Worm (Caenorhabditis elegans) whole organism, L3 larva: ENCODE results near the gene H03A11.13.
A peak's percentile ranks its signal among the peaks of the same experiment; 100 is the strongest.

Experiments
- R02D3.7 ChIP-seq: fragments of 150-350 bp; optimal IDR thresholded peaks from 2 replicates; lab custom pipeline; 2014; ENCODE audit warnings: missing biosample characterization, missing genetic modification characterization
- ZK546.5 ChIP-seq: sonication (generic microtip); optimal IDR thresholded peaks from 2 replicates; lab custom pipeline; 2017; ENCODE audit warnings: missing biosample characterization, missing genetic modification characterization
- aly-2 ChIP-seq: fragments of 150-350 bp; optimal IDR thresholded peaks from 2 replicates; lab custom pipeline; 2014; ENCODE audit warnings: missing biosample characterization, missing genetic modification characterization
- ceh-16 ChIP-seq: sonication (generic microtip); optimal IDR thresholded peaks from 2 replicates; lab custom pipeline; 2017; ENCODE audit warnings: missing biosample characterization, missing genetic modification characterization
- ceh-28 ChIP-seq: fragments of 150-350 bp; optimal IDR thresholded peaks from 2 replicates; lab custom pipeline; 2014; ENCODE audit warnings: missing biosample characterization, missing genetic modification reagents, missing genetic modification characterization
- ceh-82 ChIP-seq: fragments of 150-350 bp; optimal IDR thresholded peaks from 2 replicates; lab custom pipeline; 2014; ENCODE audit warnings: missing biosample characterization, missing genetic modification characterization
- ceh-9 ChIP-seq: sonication (generic microtip); optimal IDR thresholded peaks from 2 replicates; lab custom pipeline; 2018; ENCODE audit warnings: missing biosample characterization, missing genetic modification characterization
- daf-12 ChIP-seq: fragments of 150-350 bp; optimal IDR thresholded peaks from 2 replicates; lab custom pipeline; 2014; ENCODE audit warnings: missing biosample characterization, missing genetic modification reagents, missing genetic modification characterization
- egl-27 ChIP-seq: sonication (generic microtip); optimal IDR thresholded peaks from 4 replicates; lab custom pipeline; 2017; ENCODE audit warnings: missing biosample characterization, missing genetic modification reagents, missing genetic modification characterization
- egl-5 ChIP-seq: fragments of 150-350 bp; optimal IDR thresholded peaks from 2 replicates; lab custom pipeline; 2017; ENCODE audit warnings: missing biosample characterization, missing genetic modification reagents, missing genetic modification characterization, inconsistent platforms
- elt-1 ChIP-seq: fragments of 150-350 bp; optimal IDR thresholded peaks from 2 replicates; lab custom pipeline; 2014; ENCODE audit warnings: missing biosample characterization, missing genetic modification characterization
- elt-3 ChIP-seq, 3 experiments: fragments of 150-350 bp in 1 of 3; sonication (generic microtip) in 2 of 3; optimal IDR thresholded peaks; 2 replicates in 2 of 3; 4 replicates in 1 of 3; lab custom pipeline; 2014 to 2017; ENCODE audit warnings: missing biosample characterization in 3 of 3, missing genetic modification characterization in 3 of 3
- eor-1 ChIP-seq, 2 experiments: fragments of 150-350 bp; optimal IDR thresholded peaks; 2 replicates each; lab custom pipeline; 2014 to 2018; ENCODE audit warnings: missing biosample characterization in 2 of 2, missing genetic modification characterization in 2 of 2
- fkh-10 ChIP-seq: sonication (generic microtip); optimal IDR thresholded peaks from 2 replicates; lab custom pipeline; 2017; ENCODE audit warnings: missing biosample characterization, missing genetic modification reagents, missing genetic modification characterization
- fkh-2 ChIP-seq: fragments of 150-350 bp; optimal IDR thresholded peaks from 2 replicates; lab custom pipeline; 2014; ENCODE audit warnings: missing biosample characterization, missing genetic modification reagents, missing genetic modification characterization
- fos-1 ChIP-seq: fragments of 150-350 bp; optimal IDR thresholded peaks from 2 replicates; lab custom pipeline; 2014; ENCODE audit warnings: missing biosample characterization, missing genetic modification characterization
- hmg-11 ChIP-seq: sonication (generic microtip); optimal IDR thresholded peaks from 2 replicates; lab custom pipeline; 2016; ENCODE audit warnings: missing genetic modification characterization, missing compliant biosample characterization
- jun-1 ChIP-seq: fragments of 150-350 bp; optimal IDR thresholded peaks from 2 replicates; lab custom pipeline; 2014; ENCODE audit warnings: missing biosample characterization, missing genetic modification reagents, missing genetic modification characterization
- lin-15B ChIP-seq: fragments of 150-350 bp; optimal IDR thresholded peaks from 2 replicates; lab custom pipeline; 2014; ENCODE audit warnings: missing biosample characterization, missing genetic modification characterization
- lin-39 ChIP-seq: fragments of 150-350 bp; optimal IDR thresholded peaks from 2 replicates; lab custom pipeline; 2018; ENCODE audit warnings: missing biosample characterization, missing genetic modification reagents, missing genetic modification characterization
- lsy-12 ChIP-seq: sonication (generic microtip); optimal IDR thresholded peaks from 2 replicates; lab custom pipeline; 2016; ENCODE audit warnings: mild to moderate bottlenecking, missing genetic modification characterization, missing compliant biosample characterization
- mdl-1 ChIP-seq: fragments of 150-350 bp; optimal IDR thresholded peaks from 2 replicates; lab custom pipeline; 2014; ENCODE audit warnings: missing biosample characterization, missing genetic modification characterization
- mml-1 ChIP-seq: fragments of 150-350 bp; sonication (generic microtip); optimal IDR thresholded peaks from 3 replicates; lab custom pipeline; 2014; ENCODE audit warnings: missing biosample characterization, missing genetic modification characterization
- nfya-1 ChIP-seq: sonication (generic microtip); optimal IDR thresholded peaks from 2 replicates; lab custom pipeline; 2017; ENCODE audit warnings: missing genetic modification characterization, mild to moderate bottlenecking, missing compliant biosample characterization, antibody characterized with exemption, moderate library complexity; ENCODE audit not compliant: insufficient read depth
- nhr-12 ChIP-seq: fragments of 150-350 bp; optimal IDR thresholded peaks from 2 replicates; lab custom pipeline; 2014; ENCODE audit warnings: missing biosample characterization, missing genetic modification characterization
- nhr-23 ChIP-seq: fragments of 150-350 bp; optimal IDR thresholded peaks from 2 replicates; lab custom pipeline; 2014; ENCODE audit warnings: missing biosample characterization, missing genetic modification reagents, missing genetic modification characterization
- nhr-237 ChIP-seq: fragments of 150-350 bp; optimal IDR thresholded peaks from 2 replicates; lab custom pipeline; 2014; ENCODE audit warnings: missing biosample characterization, missing genetic modification characterization
- nhr-25 ChIP-seq: sonication (generic microtip); optimal IDR thresholded peaks from 2 replicates; lab custom pipeline; 2017; ENCODE audit warnings: missing biosample characterization, missing genetic modification characterization
- nhr-28 ChIP-seq: fragments of 150-350 bp; optimal IDR thresholded peaks from 2 replicates; lab custom pipeline; 2014; ENCODE audit warnings: missing biosample characterization, missing genetic modification characterization
- nhr-43 ChIP-seq: sonication (generic microtip); optimal IDR thresholded peaks from 2 replicates; lab custom pipeline; 2016; ENCODE audit warnings: mild to moderate bottlenecking, missing genetic modification characterization, missing compliant biosample characterization; ENCODE audit not compliant: poor library complexity, severe bottlenecking
- nhr-67 ChIP-seq: fragments of 150-350 bp; optimal IDR thresholded peaks from 2 replicates; lab custom pipeline; 2014; ENCODE audit warnings: missing biosample characterization, missing genetic modification characterization
- nhr-76 ChIP-seq: fragments of 150-350 bp; sonication (generic microtip); optimal IDR thresholded peaks from 5 replicates; lab custom pipeline; 2014; ENCODE audit warnings: missing biosample characterization, missing genetic modification characterization
- nhr-77 ChIP-seq: fragments of 150-350 bp; optimal IDR thresholded peaks from 2 replicates; lab custom pipeline; 2014; ENCODE audit warnings: missing biosample characterization, missing genetic modification characterization
- pha-4 ChIP-seq: fragments of 150-350 bp; optimal IDR thresholded peaks from 2 replicates; lab custom pipeline; 2014; ENCODE audit warnings: missing biosample characterization, missing genetic modification reagents, missing genetic modification characterization
- pqm-1 ChIP-seq: fragments of 150-350 bp; optimal IDR thresholded peaks from 2 replicates; lab custom pipeline; 2017; ENCODE audit warnings: missing biosample characterization, missing genetic modification characterization, inconsistent platforms
- sea-2 ChIP-seq: fragments of 150-350 bp; sonication (generic microtip); optimal IDR thresholded peaks from 4 replicates; lab custom pipeline; 2014; ENCODE audit warnings: missing biosample characterization, missing genetic modification reagents, missing genetic modification characterization
- skn-1 ChIP-seq: fragments of 150-350 bp; optimal IDR thresholded peaks from 2 replicates; lab custom pipeline; 2014; ENCODE audit warnings: missing biosample characterization, missing genetic modification characterization
- snpc-4 ChIP-seq: fragments of 150-350 bp; optimal IDR thresholded peaks from 2 replicates; lab custom pipeline; 2014; ENCODE audit warnings: missing biosample characterization, missing genetic modification characterization
- tbx-2 ChIP-seq: sonication (generic microtip); optimal IDR thresholded peaks from 2 replicates; lab custom pipeline; 2016; ENCODE audit warnings: mild to moderate bottlenecking, missing genetic modification characterization, missing compliant biosample characterization
- unc-62 ChIP-seq: fragments of 150-350 bp; sonication (generic microtip); optimal IDR thresholded peaks from 4 replicates; lab custom pipeline; 2014; ENCODE audit warnings: missing biosample characterization, missing genetic modification reagents, missing genetic modification characterization
- zag-1 ChIP-seq: fragments of 150-350 bp; optimal IDR thresholded peaks from 2 replicates; lab custom pipeline; 2014; ENCODE audit warnings: missing biosample characterization, missing genetic modification characterization
- ztf-11 ChIP-seq: fragments of 150-350 bp; optimal IDR thresholded peaks from 2 replicates; lab custom pipeline; 2014; ENCODE audit warnings: missing biosample characterization, missing genetic modification characterization
- ztf-4 ChIP-seq: fragments of 150-350 bp; optimal IDR thresholded peaks from 2 replicates; lab custom pipeline; 2014; ENCODE audit warnings: missing biosample characterization, missing genetic modification characterization

H03A11.13 gene

ce11 chrX:15181454-15181853 lies 31.6 kb downstream of the H03A11.13 start, which contains the start of gene pkhm-2 (continued):
- TF ChIP-seq nhr-23 (tag; lab: Kevin White, UChicago): peak; percentile 88

DNA sequence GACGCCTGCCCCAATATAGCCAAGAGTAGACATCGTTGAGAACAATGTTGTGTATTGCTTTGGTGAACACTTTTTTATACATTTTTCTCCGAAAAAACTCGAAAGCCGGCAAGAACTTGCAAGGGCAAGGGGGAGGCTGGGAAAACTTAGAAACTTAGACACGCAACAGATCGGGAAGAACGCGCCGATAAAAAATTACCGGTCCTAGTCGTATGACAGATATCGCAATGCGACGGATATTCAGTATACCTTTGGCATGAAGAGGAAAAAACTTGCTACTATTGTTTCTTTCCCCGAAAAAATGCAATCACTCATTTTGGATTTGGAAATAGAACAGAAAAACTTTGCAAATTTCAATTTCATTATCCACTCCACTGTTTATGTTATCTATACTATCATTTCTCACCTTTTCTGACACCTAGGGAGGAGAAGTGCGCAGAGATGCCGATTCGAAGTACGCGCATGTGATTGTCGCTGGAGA lies 36.6 kb downstream of the H03A11.13 start, which contains the start of gene col-41:
Gene col-41, minus strand, starts transcription at position 51 of the 481 bp plus-strand sequence.
- TF ChIP-seq nhr-23 (tag; lab: Kevin White, UChicago): peak; percentile 56
- no peak for TF ChIP-seq ztf-11 (tag; lab: Kevin White, UChicago)
- TF ChIP-seq fkh-10: no peak
- TF ChIP-seq nhr-43: peak; percentile 27
- no peak for TF ChIP-seq ztf-4
- no peak for TF ChIP-seq jun-1 (tag; lab: Kevin White, UChicago)
- no peak for TF ChIP-seq pha-4 (tag; lab: Kevin White, UChicago)
- TF ChIP-seq mdl-1 (tag; lab: Kevin White, UChicago): no peak
- no peak for TF ChIP-seq egl-27 (tag; lab: Kevin White, UChicago)
- TF ChIP-seq nhr-12 (tag; lab: Kevin White, UChicago): no peak
- TF ChIP-seq nhr-25 (tag; lab: Kevin White, UChicago): peak; percentile 32
- TF ChIP-seq nhr-67 (tag; lab: Kevin White, UChicago): no peak
- TF ChIP-seq ceh-82 (tag; lab: Kevin White, UChicago): no peak

DNA sequence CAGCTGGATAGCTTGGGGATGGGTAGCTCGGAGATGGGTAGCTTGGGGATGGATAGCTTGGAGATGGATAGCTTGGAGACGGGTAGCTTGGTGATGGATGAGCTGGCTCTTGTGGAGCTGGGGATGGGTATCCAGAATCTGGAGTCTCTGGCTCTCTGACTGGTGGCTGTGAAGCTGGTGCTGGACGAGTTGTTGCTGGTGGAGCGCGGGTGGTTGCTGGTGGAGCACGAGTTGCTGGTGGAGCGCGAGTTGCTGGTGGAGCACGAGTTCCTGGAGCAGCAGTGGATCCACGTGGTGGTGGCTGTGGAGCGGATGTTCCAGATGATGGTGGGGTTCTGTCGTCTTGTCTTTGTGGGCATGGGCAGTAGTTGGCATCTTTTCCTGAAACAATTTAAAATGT lies 37.8 kb downstream of the H03A11.13 start:
- TF ChIP-seq ceh-16 (no peak), fkh-10 (no peak), jun-1 (tag; lab: Kevin White, UChicago) (no peak), hmg-11 (tag; lab: Kevin White, UChicago) (no peak), ztf-4 (no peak), nhr-237 (no peak), nhr-25 (tag; lab: Kevin White, UChicago) (no peak), R02D3.7 (no peak), ceh-9 (tag; lab: Kevin White, UChicago) (no peak), nhr-28 (tag; lab: Kevin White, UChicago) (no peak), ztf-11 (tag; lab: Kevin White, UChicago) (no peak), lsy-12 (tag; lab: Kevin White, UChicago) (no peak), lin-15B (tag; lab: Kevin White, UChicago) (no peak)

- TF ChIP-seq ceh-16 (no peak), mdl-1 (tag; lab: Kevin White, UChicago) (no peak), mml-1 (tag; lab: Kevin White, UChicago) (no peak), nhr-25 (tag; lab: Kevin White, UChicago) (peak; percentile 78), sea-2 (GFP tag; lab: Kevin White, UChicago) (no peak), fkh-2 (no peak), pha-4 (tag; lab: Kevin White, UChicago) (peak; percentile 93), ZK546.5 (tag; lab: Kevin White, UChicago) (no peak), R02D3.7 (no peak), unc-62 (GFP tag; lab: Kevin White, UChicago) (no peak), elt-3 (tag; optimal IDR thresholded peaks at IDR 0.05; lab: Kevin White, UChicago) (no peak), lsy-12 (tag; lab: Kevin White, UChicago) (peak; percentile 73), nfya-1 (tag; lab: Kevin White, UChicago) (peak; percentile 70), lin-39 (peak; percentile 61), ceh-28 (tag; lab: Kevin White, UChicago) (peak; percentile 27), elt-1 (tag; lab: Kevin White, UChicago) (no peak), nhr-28 (tag; lab: Kevin White, UChicago) (no peak), skn-1 (tag; lab: Kevin White, UChicago) (peak; percentile 27), nhr-43 (peak; percentile 86), ceh-9 (tag; lab: Kevin White, UChicago) (no peak), aly-2 (no peak), egl-5 (tag; lab: Kevin White, UChicago) (no peak), nhr-12 (tag; lab: Kevin White, UChicago) (no peak), ztf-11 (tag; lab: Kevin White, UChicago) (no peak), fos-1 (tag; lab: Kevin White, UChicago) (peak; percentile 59), eor-1 (tag; optimal IDR thresholded peaks at IDR 0.05; lab: Kevin White, UChicago) (no peak), pqm-1 (peak; percentile 29), egl-27 (tag; lab: Kevin White, UChicago) (no peak), snpc-4 (tag; lab: Kevin White, UChicago) (peak; percentile 89), ceh-82 (tag; lab: Kevin White, UChicago) (no peak), ztf-4 (no peak), fkh-10 (peak; percentile 21), nhr-76 (peak; percentile 18), zag-1 (tag; lab: Kevin White, UChicago) (no peak), nhr-23 (tag; lab: Kevin White, UChicago) (peak; percentile 87), nhr-77 (tag; lab: Kevin White, UChicago) (no peak), hmg-11 (tag; lab: Kevin White, UChicago) (peak; percentile 88), nhr-67 (tag; lab: Kevin White, UChicago) (no peak), daf-12 (tag; lab: Kevin White, UChicago) (no peak), lin-15B (tag; lab: Kevin White, UChicago) (peak; percentile 58), tbx-2 (tag; lab: Kevin White, UChicago) (peak; percentile 81)
Measured at ce11 chrX:15173303-15173904, 39.6 kb downstream of the H03A11.13 start, which contains the start of gene ucr-2.2. ucr-2.2 (plus strand) TSS chrX:15173904.
